Fruit fly (Drosophila melanogaster): Measurements from ENCODE around the gene jvl.

jvl gene

DNA sequence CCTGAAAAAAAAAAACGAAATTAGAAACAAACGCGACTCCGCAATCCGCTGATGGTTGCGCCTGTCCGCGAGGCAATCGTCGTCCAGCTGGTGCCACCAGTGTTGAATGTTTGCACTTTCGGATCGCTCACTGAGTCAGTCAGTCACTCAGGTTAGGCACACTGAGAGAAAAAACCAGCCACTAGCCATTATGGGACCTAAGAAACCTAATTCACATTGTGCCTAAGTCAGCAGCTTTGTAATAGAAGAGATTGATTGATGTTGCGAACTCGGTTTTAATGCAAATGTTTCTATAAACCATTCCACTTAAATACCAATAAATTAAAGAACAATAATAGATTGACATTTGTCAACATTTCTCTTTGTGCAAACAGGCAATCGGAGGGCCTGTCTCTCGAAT is 19.7 kb downstream of the jvl start (continued):
- TF ChIP-seq Lpt (GFP tag; optimal IDR thresholded peaks at IDR 0.05) = peak; percentile 19
- TF ChIP-seq Sox14 (GFP tag; optimal IDR thresholded peaks at IDR 0.05) = no peak
- 0 out of 2 replicates have a peak, but pooled peaks have one; percentile 19 for TF ChIP-seq Gug (GFP tag; IDR thresholded peaks at IDR 0.05)
- peak; percentile 12 for TF ChIP-seq achi (GFP tag; optimal IDR thresholded peaks at IDR 0.05)
- no peak for TF ChIP-seq cyc (GFP tag; optimal IDR thresholded peaks at IDR 0.05)
- TF ChIP-seq fd85E (GFP tag; optimal IDR thresholded peaks at IDR 0.05) = no peak
- no peak for TF ChIP-seq CG6792 (GFP tag; optimal IDR thresholded peaks at IDR 0.05)

- TF ChIP-seq spab (GFP tag; optimal IDR thresholded peaks at IDR 0.05) (no peak), topi (GFP tag; optimal IDR thresholded peaks at IDR 0.05) (no peak)
Observed at dm6 chr3R:14763487-14763886, 22.1 kb downstream of the jvl start.

- peak; percentile 14 for TF ChIP-seq Eip78C (GFP tag)
- TF ChIP-seq Eip93F (GFP tag; optimal IDR thresholded peaks at IDR 0.05) = no peak
- TF ChIP-seq svp (GFP tag) = peak; percentile 60
- no peak for TF ChIP-seq Hr4 (GFP tag; optimal IDR thresholded peaks at IDR 0.05)
Observed at dm6 chr3R:14764131-14764530, 22.7 kb downstream of the jvl start.

DNA sequence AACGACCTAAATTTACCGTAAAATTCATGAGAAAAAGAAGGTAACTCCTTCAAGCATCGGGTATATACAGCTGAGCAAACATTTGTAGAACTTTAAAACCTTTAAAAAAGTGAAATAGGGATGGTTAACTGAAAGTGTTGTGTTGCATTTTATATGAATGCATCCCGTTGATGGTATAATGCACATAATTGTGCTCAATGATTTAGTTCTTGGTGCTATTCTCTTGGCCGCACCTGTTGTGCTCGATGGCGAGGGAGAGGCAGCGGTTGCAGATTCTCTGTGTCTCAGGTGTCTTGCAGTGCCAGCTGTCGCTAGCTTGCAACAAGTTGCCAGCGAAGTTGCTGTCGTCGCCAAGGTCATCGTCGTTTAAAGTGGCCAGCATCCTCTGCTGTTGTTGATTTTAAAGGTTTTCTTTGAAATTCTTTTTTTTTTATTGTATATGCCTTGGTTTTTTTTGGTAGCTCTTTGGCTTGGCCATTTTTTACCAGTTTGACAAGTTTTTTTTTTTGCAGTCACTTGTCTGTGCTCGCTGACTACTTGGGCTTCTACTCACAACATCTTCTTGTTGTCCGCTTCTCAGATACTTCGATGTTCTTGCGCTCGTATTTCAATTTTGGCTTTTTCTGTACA is 24.1 kb downstream of the jvl start:
- TF ChIP-seq CG32006 (GFP tag; optimal IDR thresholded peaks at IDR 0.05) = peak; percentile 71
- TF ChIP-seq Hr4 (GFP tag; optimal IDR thresholded peaks at IDR 0.05) = peak; percentile 44
- peak; percentile 52 for TF ChIP-seq fd59A (GFP tag; optimal IDR thresholded peaks at IDR 0.05)
- TF ChIP-seq CG8319 (GFP tag; optimal IDR thresholded peaks at IDR 0.05) = peak; percentile 41
- peak; percentile 51 for TF ChIP-seq CG3032 (tag; optimal IDR thresholded peaks at IDR 0.05)
- TF ChIP-seq CG1621 (tag; optimal IDR thresholded peaks at IDR 0.05) = peak; percentile 42
- TF ChIP-seq Sox102F (GFP tag; optimal IDR thresholded peaks at IDR 0.05) = peak; percentile 65
- peak; percentile 59 for TF ChIP-seq acj6 (GFP tag; optimal IDR thresholded peaks at IDR 0.05)
- no peak for TF ChIP-seq CG4318 (GFP tag; optimal IDR thresholded peaks at IDR 0.05)
- peak; percentile 82 for TF ChIP-seq CG6854 (GFP tag; optimal IDR thresholded peaks at IDR 0.05)
- peak; percentile 18 for TF ChIP-seq CG6276 (GFP tag; optimal IDR thresholded peaks at IDR 0.05)
- TF ChIP-seq spab (GFP tag; optimal IDR thresholded peaks at IDR 0.05) = peak; percentile 47
- TF ChIP-seq Hr38 (GFP tag; optimal IDR thresholded peaks at IDR 0.05) = no peak
- TF ChIP-seq CG15336 (GFP tag; IDR thresholded peaks at IDR 0.05) = peak; percentile 74
- TF ChIP-seq topi (GFP tag; optimal IDR thresholded peaks at IDR 0.05) = peak; percentile 53
- peak; percentile 63 for TF ChIP-seq CG8632 (GFP tag; optimal IDR thresholded peaks at IDR 0.05)
- TF ChIP-seq CG10631 (GFP tag; optimal IDR thresholded peaks at IDR 0.05) = peak; percentile 69
- TF ChIP-seq fd85E (GFP tag; optimal IDR thresholded peaks at IDR 0.05) = no peak
- peak; percentile 74 for TF ChIP-seq CG6808 (GFP tag; optimal IDR thresholded peaks at IDR 0.05)
- TF ChIP-seq OdsH (GFP tag; optimal IDR thresholded peaks at IDR 0.05) = peak; percentile 69
- peak; percentile 82 for TF ChIP-seq eg (GFP tag; IDR thresholded peaks at IDR 0.05)
- peak; percentile 7 for TF ChIP-seq dac (GFP tag; optimal IDR thresholded peaks at IDR 0.05)
- peak; percentile 55 for TF ChIP-seq CG10669 (GFP tag; optimal IDR thresholded peaks at IDR 0.05)
- TF ChIP-seq Sox15 (GFP tag; optimal IDR thresholded peaks at IDR 0.05) = peak; percentile 44
- TF ChIP-seq Hr39 (GFP tag; optimal IDR thresholded peaks at IDR 0.05) = peak; percentile 71
- peak; percentile 29 for TF ChIP-seq Lpt (GFP tag; optimal IDR thresholded peaks at IDR 0.05)
- peak; percentile 42 for TF ChIP-seq vri (GFP tag; optimal IDR thresholded peaks at IDR 0.05)
- TF ChIP-seq esn (GFP tag; optimal IDR thresholded peaks at IDR 0.05) = peak; percentile 68
- peak; percentile 74 for TF ChIP-seq CG9139 (GFP tag; optimal IDR thresholded peaks at IDR 0.05)
- peak; percentile 84 for TF ChIP-seq Eip75B (GFP tag; optimal IDR thresholded peaks at IDR 0.05)
- peak; percentile 92 for TF ChIP-seq Eip78C (GFP tag)
- TF ChIP-seq pdm3 (GFP tag; optimal IDR thresholded peaks at IDR 0.05) = peak; percentile 55
- TF ChIP-seq svp (GFP tag) = no peak
- peak; percentile 42 for TF ChIP-seq CG16779 (tag; optimal IDR thresholded peaks at IDR 0.05)
- peak; percentile 82 to 84 for TF ChIP-seq ss (GFP tag; optimal IDR thresholded peaks at IDR 0.05)
- peak; percentile 19 for TF ChIP-seq dsx (GFP tag; optimal IDR thresholded peaks at IDR 0.05; ENCODE audit: poor library complexity, severe bottlenecking)
- peak; percentile 51 for TF ChIP-seq lz (GFP tag; optimal IDR thresholded peaks at IDR 0.05)
- peak; percentile 56 for TF ChIP-seq CG3919 (GFP tag; optimal IDR thresholded peaks at IDR 0.05)
- TF ChIP-seq CG7368 (GFP tag; optimal IDR thresholded peaks at IDR 0.05) = peak; percentile 60

Measured in whole organism, prepupa.